Fruit fly (Drosophila melanogaster) whole organism, embryonic: ENCODE results near the gene tau.
A peak's percentile ranks its signal among the peaks of the same experiment; 100 is the strongest.

Experiments used
- CG11560 ChIP-seq: fragments of 200-800 bp; sonication (Bioruptor generic); IDR thresholded peaks from 3 replicates; pipeline ENCODE4 v1.3.6; 2022; ENCODE audit warnings: missing biosample characterization, missing genetic modification characterization
- CG12071 ChIP-seq: fragments of 200-800 bp; sonication (Bioruptor generic); optimal IDR thresholded peaks from 3 replicates; lab custom pipeline; 2018; ENCODE audit warnings: missing biosample characterization, mild to moderate bottlenecking, missing genetic modification characterization
- CG12104 ChIP-seq: fragments of 200-800 bp; sonication (Bioruptor generic); optimal IDR thresholded peaks from 3 replicates; lab custom pipeline; 2016; ENCODE audit warnings: missing biosample characterization, missing genetic modification characterization
- CG12391 ChIP-seq: fragments of 200-800 bp; sonication (Bioruptor generic); optimal IDR thresholded peaks from 3 replicates; lab custom pipeline; 2018; ENCODE audit warnings: missing biosample characterization, mild to moderate bottlenecking, missing genetic modification characterization, moderate library complexity
- CG14014 ChIP-seq: fragments of 200-800 bp; sonication (Bioruptor generic); IDR thresholded peaks from 2 replicates; pipeline ENCODE4 v1.3.6; 2022; ENCODE audit warnings: missing biosample characterization, missing genetic modification characterization
- CG14965 ChIP-seq: fragments of 200-800 bp; sonication (Bioruptor generic); optimal IDR thresholded peaks from 2 replicates; lab custom pipeline; 2016; ENCODE audit warnings: missing biosample characterization, missing genetic modification characterization, borderline replicate concordance
- CG3847 ChIP-seq: fragments of 200-800 bp; sonication (Bioruptor generic); IDR thresholded peaks from 2 replicates; pipeline ENCODE4 v1.3.6; 2022; ENCODE audit warnings: missing biosample characterization, missing genetic modification characterization
- CG4282 ChIP-seq: fragments of 200-800 bp; sonication (Bioruptor generic); optimal IDR thresholded peaks from 2 replicates; lab custom pipeline; 2016; ENCODE audit warnings: missing biosample characterization, missing genetic modification characterization
- CG6175 ChIP-seq: fragments of 200-800 bp; sonication (Bioruptor generic); IDR thresholded peaks from 3 replicates; pipeline ENCODE4 v1.3.6; 2022; ENCODE audit warnings: missing biosample characterization, missing genetic modification characterization
- CG7556 ChIP-seq: fragments of 200-800 bp; sonication (Bioruptor generic); optimal IDR thresholded peaks from 2 replicates; lab custom pipeline; 2017; ENCODE audit warnings: missing biosample characterization, mild to moderate bottlenecking, missing genetic modification characterization
- CG8290 ChIP-seq, 3 experiments: fragments of 200-800 bp; sonication (Bioruptor generic); optimal IDR thresholded peaks; 2 replicates each; lab custom pipeline; 2016 to 2019; ENCODE audit warnings: missing biosample characterization in 3 of 3, missing genetic modification characterization in 3 of 3, mild to moderate bottlenecking in 2 of 3, moderate library complexity in 1 of 3
- CG9727 ChIP-seq: fragments of 200-800 bp; sonication (Bioruptor generic); optimal IDR thresholded peaks from 3 replicates; lab custom pipeline; 2017; ENCODE audit warnings: missing biosample characterization, mild to moderate bottlenecking, missing genetic modification characterization
- Chrac-16 ChIP-seq: fragments of 200-800 bp; sonication (Bioruptor generic); optimal IDR thresholded peaks from 3 replicates; lab custom pipeline; 2016; ENCODE audit warnings: missing biosample characterization, missing genetic modification characterization
- Dbx ChIP-seq: fragments of 200-800 bp; sonication (Bioruptor generic); IDR thresholded peaks from 3 replicates; pipeline ENCODE4 v1.3.6; 2022; ENCODE audit warnings: missing biosample characterization, missing genetic modification characterization
- Deaf1 ChIP-seq: fragments of 200-800 bp; optimal IDR thresholded peaks from 3 replicates; lab custom pipeline; 2019; ENCODE audit warnings: missing biosample characterization, mild to moderate bottlenecking, missing genetic modification characterization, moderate library complexity
- Hand ChIP-seq: fragments of 200-800 bp; sonication (Bioruptor generic); optimal IDR thresholded peaks from 2 replicates; lab custom pipeline; 2017; ENCODE audit warnings: mild to moderate bottlenecking, missing biosample characterization, missing genetic modification reagents, missing genetic modification characterization
- HmgZ ChIP-seq: fragments of 200-800 bp; sonication (Bioruptor generic); optimal IDR thresholded peaks from 2 replicates; lab custom pipeline; 2018; ENCODE audit warnings: missing biosample characterization, mild to moderate bottlenecking, missing genetic modification characterization
- MBD-R2 ChIP-seq: fragments of 200-800 bp; sonication (Bioruptor generic); IDR thresholded peaks from 2 replicates; pipeline ENCODE4 v1.3.6; 2022; ENCODE audit warnings: missing biosample characterization, missing genetic modification characterization
- Neu2 ChIP-seq: fragments of 200-800 bp; sonication (Bioruptor generic); optimal IDR thresholded peaks from 3 replicates; lab custom pipeline; 2016; ENCODE audit warnings: missing biosample characterization, missing genetic modification characterization, borderline replicate concordance
- NfI ChIP-seq: fragments of 200-800 bp; sonication (Bioruptor generic); optimal IDR thresholded peaks from 3 replicates; lab custom pipeline; 2018; ENCODE audit warnings: missing biosample characterization, mild to moderate bottlenecking, missing genetic modification characterization, moderate library complexity
- Poxn ChIP-seq: fragments of 200-800 bp; sonication (Bioruptor generic); IDR thresholded peaks from 2 replicates; pipeline ENCODE4 v1.3.6; 2022; ENCODE audit warnings: missing biosample characterization, missing genetic modification characterization
- Sin3A ChIP-seq: fragments of >200 bp; optimal IDR thresholded peaks from 2 replicates; lab custom pipeline; 2018
- Sry-β ChIP-seq: fragments of 200-800 bp; sonication (Bioruptor generic); optimal IDR thresholded peaks from 2 replicates; lab custom pipeline; 2018; ENCODE audit warnings: missing biosample characterization, mild to moderate bottlenecking, missing genetic modification characterization, moderate library complexity
- Xbp1 ChIP-seq: fragments of 200-800 bp; sonication (Bioruptor generic); optimal IDR thresholded peaks from 3 replicates; lab custom pipeline; 2016; ENCODE audit warnings: missing biosample characterization, mild to moderate bottlenecking, missing genetic modification characterization
- ab ChIP-seq: fragments of 200-800 bp; sonication (Bioruptor generic); optimal IDR thresholded peaks from 2 replicates; lab custom pipeline; 2016; ENCODE audit warnings: missing biosample characterization, missing genetic modification characterization
- abd-A ChIP-seq: fragments of 200-800 bp; sonication (Bioruptor generic); optimal IDR thresholded peaks from 3 replicates; lab custom pipeline; 2019; ENCODE audit warnings: missing biosample characterization, mild to moderate bottlenecking, missing genetic modification characterization, moderate library complexity
- bbx ChIP-seq: fragments of 200-800 bp; sonication (Bioruptor generic); IDR thresholded peaks from 2 replicates; pipeline ENCODE4 v1.3.6; 2022; ENCODE audit warnings: missing biosample characterization, missing genetic modification characterization; ENCODE audit not compliant: partially characterized antibody
- cato ChIP-seq: fragments of 200-800 bp; sonication (Bioruptor generic); optimal IDR thresholded peaks from 2 replicates; lab custom pipeline; 2016; ENCODE audit warnings: missing biosample characterization, missing genetic modification characterization, borderline replicate concordance
- caup ChIP-seq: fragments of 200-800 bp; sonication (Bioruptor generic); optimal IDR thresholded peaks from 3 replicates; lab custom pipeline; 2017; ENCODE audit warnings: missing biosample characterization, mild to moderate bottlenecking, missing genetic modification characterization, moderate library complexity; ENCODE audit not compliant: severe bottlenecking
- crc ChIP-seq: fragments of 200-800 bp; sonication (Bioruptor generic); optimal IDR thresholded peaks from 2 replicates; lab custom pipeline; 2016; ENCODE audit warnings: missing biosample characterization, missing genetic modification characterization
- dati ChIP-seq: fragments of 200-800 bp; sonication (Bioruptor generic); IDR thresholded peaks from 2 replicates; pipeline ENCODE4 v1.3.6; 2022; ENCODE audit warnings: missing biosample characterization, missing genetic modification characterization
- exex ChIP-seq: fragments of 200-800 bp; sonication (Bioruptor generic); optimal IDR thresholded peaks from 4 replicates; lab custom pipeline; 2018; ENCODE audit warnings: missing biosample characterization, mild to moderate bottlenecking, missing genetic modification characterization, moderate library complexity
- fd102C ChIP-seq: fragments of 200-800 bp; sonication (Bioruptor generic); optimal IDR thresholded peaks from 2 replicates; lab custom pipeline; 2018; ENCODE audit warnings: missing biosample characterization, mild to moderate bottlenecking, missing genetic modification characterization, moderate library complexity
- gt ChIP-seq: fragments of 200-800 bp; sonication (Bioruptor generic); IDR thresholded peaks from 2 replicates; pipeline ENCODE4 v1.3.6; 2022; ENCODE audit warnings: missing biosample characterization, missing genetic modification characterization
- inv ChIP-seq: fragments of 200-800 bp; sonication (Bioruptor generic); IDR thresholded peaks from 2 replicates; pipeline ENCODE4 v1.3.6; 2022; ENCODE audit warnings: missing biosample characterization, missing genetic modification characterization; ENCODE audit not compliant: partially characterized antibody
- jigr1 ChIP-seq: fragments of 200-800 bp; sonication (Bioruptor generic); IDR thresholded peaks from 3 replicates; pipeline ENCODE4 v1.3.6; 2022; ENCODE audit warnings: missing biosample characterization, missing genetic modification characterization
- lilli ChIP-seq: fragments of 200-800 bp; sonication (Bioruptor generic); optimal IDR thresholded peaks from 3 replicates; lab custom pipeline; 2016; ENCODE audit warnings: missing biosample characterization, missing genetic modification characterization
- lov ChIP-seq, 2 experiments: fragments of 200-800 bp in 1 of 2; fragments of >200 bp in 1 of 2; sonication (Bioruptor generic) in 1 of 2; IDR thresholded peaks in 1 of 2; optimal IDR thresholded peaks in 1 of 2; 2 replicates in 1 of 2; 3 replicates in 1 of 2; pipeline versions ENCODE4 v1.3.6 to Lab custom; 2017 to 2022; ENCODE audit warnings: missing biosample characterization in 1 of 2, missing genetic modification characterization in 1 of 2
- mam ChIP-seq: fragments of 200-800 bp; sonication (Bioruptor generic); optimal IDR thresholded peaks from 3 replicates; lab custom pipeline; 2016; ENCODE audit warnings: missing biosample characterization, missing genetic modification characterization
- mirr ChIP-seq: fragments of 200-800 bp; sonication (Bioruptor generic); optimal IDR thresholded peaks from 3 replicates; lab custom pipeline; 2018; ENCODE audit warnings: missing biosample characterization, mild to moderate bottlenecking, missing genetic modification characterization
- org-1 ChIP-seq: fragments of 200-800 bp; sonication (Bioruptor generic); optimal IDR thresholded peaks from 2 replicates; lab custom pipeline; 2017; ENCODE audit warnings: missing biosample characterization, missing genetic modification characterization
- pzg ChIP-seq: fragments of 200-800 bp; sonication (Bioruptor generic); optimal IDR thresholded peaks from 3 replicates; lab custom pipeline; 2018; ENCODE audit warnings: missing biosample characterization, mild to moderate bottlenecking, missing genetic modification characterization, moderate library complexity
- repo ChIP-seq: fragments of 200-800 bp; sonication (Bioruptor generic); optimal IDR thresholded peaks from 2 replicates; lab custom pipeline; 2016; ENCODE audit warnings: missing biosample characterization, missing genetic modification characterization
- sug ChIP-seq: fragments of 200-800 bp; optimal IDR thresholded peaks from 2 replicates; lab custom pipeline; 2019; ENCODE audit warnings: missing biosample characterization, mild to moderate bottlenecking, missing genetic modification characterization, moderate library complexity
- tin ChIP-seq: fragments of 200-800 bp; sonication (Bioruptor generic); optimal IDR thresholded peaks from 3 replicates; lab custom pipeline; 2016; ENCODE audit warnings: missing biosample characterization, missing genetic modification characterization
- trh ChIP-seq: fragments of 200-800 bp; sonication (Bioruptor generic); optimal IDR thresholded peaks from 2 replicates; lab custom pipeline; 2016; ENCODE audit warnings: missing biosample characterization, missing genetic modification characterization
- zen ChIP-seq: fragments of 200-800 bp; sonication (Bioruptor generic); optimal IDR thresholded peaks from 3 replicates; lab custom pipeline; 2018; ENCODE audit warnings: missing biosample characterization, mild to moderate bottlenecking, missing genetic modification characterization, moderate library complexity
- zfh1 ChIP-seq: fragments of 200-800 bp; sonication (Bioruptor generic); IDR thresholded peaks from 3 replicates; pipeline ENCODE4 v1.3.6; 2022; ENCODE audit warnings: missing biosample characterization, missing genetic modification characterization

tau gene

DNA sequence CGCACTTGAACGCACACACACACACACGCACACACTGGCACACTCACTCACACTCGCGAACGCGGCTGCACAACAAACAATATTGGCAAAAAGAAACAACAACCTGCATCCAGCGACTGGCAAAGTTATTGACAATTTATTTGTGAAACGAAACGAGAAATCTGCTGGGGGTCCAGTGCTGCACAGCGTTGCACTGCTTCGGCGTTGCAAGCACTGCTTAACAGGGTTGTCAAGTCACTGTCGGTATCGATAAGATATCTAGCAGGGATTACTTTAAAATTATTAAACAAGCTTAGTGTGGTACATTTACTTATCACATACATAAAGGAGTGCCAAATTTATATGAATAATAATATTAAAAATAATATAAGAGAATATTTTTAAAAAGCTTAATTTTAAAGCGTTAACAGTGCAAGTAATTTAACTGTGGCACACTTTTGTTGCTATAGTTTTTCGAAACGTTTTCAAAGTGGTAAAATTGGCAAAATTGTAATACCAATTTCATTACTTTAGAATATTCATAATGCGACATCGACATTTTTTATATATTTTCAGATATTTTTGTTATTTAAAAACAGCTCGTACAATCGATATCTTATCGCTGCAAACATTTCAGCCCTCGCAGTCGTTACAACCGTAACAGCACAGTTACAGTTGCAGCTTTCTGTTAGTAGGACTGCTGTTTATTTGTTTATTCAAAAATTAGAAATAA is 49.4 kb downstream of the tau start, which contains the start of the genes dsd and Tusp (continued):
- peak; percentile 57 for TF ChIP-seq Poxn (GFP tag; lab: Robert Waterston, UW)
- peak; percentile 68 for TF ChIP-seq CG8290 (GFP tag; optimal IDR thresholded peaks at IDR 0.05; lab: Kevin White, UChicago)
- TF ChIP-seq CG8290 (tag; optimal IDR thresholded peaks at IDR 0.05; lab: Kevin White, UChicago) = peak; percentile 65 to 90
- peak; percentile 84 for TF ChIP-seq tin (GFP tag; lab: Kevin White, UChicago)
- TF ChIP-seq gt = peak; percentile 31; the same call in 1 of the 2 replicates
- TF ChIP-seq org-1 (GFP tag; lab: Kevin White, UChicago) = peak; percentile 59
- TF ChIP-seq caup = peak; percentile 82
- no peak for TF ChIP-seq CG11560
- TF ChIP-seq fd102C (GFP tag; lab: Kevin White, UChicago) = no peak
- TF ChIP-seq crc (GFP tag; lab: Kevin White, UChicago) = peak; percentile 11
- no peak for TF ChIP-seq Neu2 (GFP tag; lab: Kevin White, UChicago)
- TF ChIP-seq lov (optimal IDR thresholded peaks at IDR 0.05; lab: Kevin White, UChicago) = no peak
- peak; percentile 33; the same call in 1 of the 3 replicates for TF ChIP-seq lov (GFP tag; IDR thresholded peaks at IDR 0.05; lab: Robert Waterston, UW)
- peak; percentile 18 for TF ChIP-seq Hand (GFP tag; lab: Kevin White, UChicago)
- TF ChIP-seq CG4282 (GFP tag; lab: Kevin White, UChicago) = peak; percentile 57
- TF ChIP-seq dati (GFP tag; lab: Robert Waterston, UW) = no peak
- TF ChIP-seq CG6175 (GFP tag; lab: Robert Waterston, UW) = peak; percentile 59; the same call in 1 of the 3 replicates
- peak; percentile 91 for TF ChIP-seq Xbp1 (GFP tag; lab: Kevin White, UChicago)
- peak; percentile 11; the same call in 1 of the 2 replicates for TF ChIP-seq bbx (GFP tag; lab: Robert Waterston, UW)
- TF ChIP-seq trh (GFP tag; lab: Kevin White, UChicago) = peak; percentile 50
- no peak for TF ChIP-seq abd-A (tag; lab: Kevin White, UChicago)
- TF ChIP-seq CG3847 = peak; percentile 89
- TF ChIP-seq Chrac-16 (GFP tag; lab: Kevin White, UChicago) = peak; percentile 81
- no peak for TF ChIP-seq jigr1 (GFP tag; lab: Robert Waterston, UW)
- TF ChIP-seq inv = peak; percentile 62
- peak; percentile 30 for TF ChIP-seq CG12071 (GFP tag; lab: Kevin White, UChicago)
- TF ChIP-seq mam (GFP tag; lab: Kevin White, UChicago) = peak; percentile 85
- peak; percentile 78 for TF ChIP-seq zfh1 (GFP tag; lab: Robert Waterston, UW)
- TF ChIP-seq exex = peak; percentile 8
- TF ChIP-seq ab (GFP tag; lab: Kevin White, UChicago) = peak; percentile 68
- peak; percentile 81 for TF ChIP-seq CG12391 (tag; lab: Kevin White, UChicago)
- TF ChIP-seq HmgZ = peak; percentile 69
- TF ChIP-seq CG7556 (GFP tag; lab: Kevin White, UChicago) = peak; percentile 78
- TF ChIP-seq repo (GFP tag; lab: Kevin White, UChicago) = peak; percentile 56
- TF ChIP-seq CG14965 (GFP tag; lab: Kevin White, UChicago) = no peak
- TF ChIP-seq sug (tag; lab: Kevin White, UChicago) = peak; percentile 100
- peak; percentile 48 for TF ChIP-seq zen (tag; lab: Kevin White, UChicago)
- TF ChIP-seq cato (GFP tag; lab: Kevin White, UChicago) = peak; percentile 59
- peak; percentile 71 for TF ChIP-seq CG9727
- TF ChIP-seq MBD-R2 = peak; percentile 88
- peak; percentile 30 for TF ChIP-seq mirr (GFP tag; lab: Kevin White, UChicago)
- TF ChIP-seq CG14014 = peak; percentile 77
- TF ChIP-seq Deaf1 (tag; lab: Kevin White, UChicago) = no peak
- TF ChIP-seq pzg (GFP tag; lab: Kevin White, UChicago) = peak; percentile 69
- TF ChIP-seq lilli (GFP tag; lab: Kevin White, UChicago) = peak; percentile 81
- TF ChIP-seq NfI (GFP tag; lab: Kevin White, UChicago) = peak; percentile 81
- peak; percentile 87 for TF ChIP-seq Dbx (GFP tag; lab: Robert Waterston, UW)
- TF ChIP-seq CG12104 (GFP tag; lab: Kevin White, UChicago) = peak; percentile 72
- no peak for TF ChIP-seq Sin3A (lab: Kevin White, UChicago)
- TF ChIP-seq Sry-β = peak; percentile 22
